Worm (Caenorhabditis elegans) whole organism, young adult: ENCODE data around the gene F49H6.12.
"Not testable (repeated sequence)": the region's sequence is repeated elsewhere in the genome, so short reads cannot be mapped to it uniquely, and the experiment has no call there.

Experiments
- B0019.2 ChIP-seq: fragments of 200-800 bp; sonication (Bioruptor generic); conservative IDR thresholded peaks from 2 replicates; pipeline ENCODE4 v1.3.6; 2022; ENCODE audit warnings: missing genetic modification reagents, missing genetic modification characterization, missing compliant biosample characterization
- B0336.3 ChIP-seq: fragments of 200-800 bp; sonication (Bioruptor generic); IDR thresholded peaks from 2 replicates; pipeline ENCODE4 v1.3.6; 2022; ENCODE audit warnings: missing genetic modification characterization, missing compliant biosample characterization
- F23B12.7 ChIP-seq: sonication (generic microtip); optimal IDR thresholded peaks from 2 replicates; lab custom pipeline; 2017; ENCODE audit warnings: missing genetic modification characterization, mild to moderate bottlenecking, missing compliant biosample characterization, antibody characterized with exemption, moderate library complexity; ENCODE audit not compliant: insufficient read depth
- F57A8.1 ChIP-seq: fragments of 200-800 bp; sonication (Bioruptor generic); optimal IDR thresholded peaks from 2 replicates; lab custom pipeline; 2018; ENCODE audit warnings: mild to moderate bottlenecking, missing genetic modification characterization, moderate library complexity, missing compliant biosample characterization
- Y79H2A.3 ChIP-seq: fragments of 200-800 bp; sonication (Bioruptor generic); conservative IDR thresholded peaks from 2 replicates; pipeline ENCODE4 v1.3.6; 2022; ENCODE audit warnings: missing genetic modification reagents, missing genetic modification characterization, missing compliant biosample characterization
- bed-1 ChIP-seq: fragments of 200-800 bp; sonication (Bioruptor generic); IDR thresholded peaks from 2 replicates; pipeline ENCODE4 v1.3.6; 2022; ENCODE audit warnings: missing genetic modification reagents, missing genetic modification characterization, missing compliant biosample characterization
- cebp-2 ChIP-seq: fragments of 200-800 bp; sonication (Bioruptor generic); IDR thresholded peaks from 2 replicates; pipeline ENCODE4 v1.3.6; 2022; ENCODE audit warnings: missing genetic modification characterization, missing compliant biosample characterization
- ceh-40 ChIP-seq: fragments of 200-800 bp; sonication (Bioruptor generic); IDR thresholded peaks from 2 replicates; pipeline ENCODE4 v1.3.6; 2022; ENCODE audit warnings: missing genetic modification characterization, missing compliant biosample characterization
- ceh-91 ChIP-seq: fragments of 200-800 bp; sonication (Bioruptor generic); IDR thresholded peaks from 2 replicates; pipeline ENCODE4 v1.3.6; 2022; ENCODE audit warnings: missing genetic modification reagents, missing genetic modification characterization, missing compliant biosample characterization
- dox-1 ChIP-seq: fragments of 200-800 bp; sonication (Bioruptor generic); IDR thresholded peaks from 2 replicates; pipeline ENCODE4 v1.3.6; 2022; ENCODE audit warnings: missing genetic modification reagents, missing genetic modification characterization, missing compliant biosample characterization
- egl-18 ChIP-seq: fragments of 200-800 bp; sonication (Bioruptor generic); IDR thresholded peaks from 2 replicates; pipeline ENCODE4 v1.3.6; 2022; ENCODE audit warnings: missing genetic modification reagents, missing genetic modification characterization, missing compliant biosample characterization
- egrh-3 ChIP-seq: fragments of 200-800 bp; sonication (Bioruptor generic); IDR thresholded peaks from 2 replicates; pipeline ENCODE4 v1.3.6; 2022; ENCODE audit warnings: missing genetic modification reagents, missing genetic modification characterization, missing compliant biosample characterization
- ets-4 ChIP-seq: fragments of 200-800 bp; sonication (Bioruptor generic); optimal IDR thresholded peaks from 2 replicates; lab custom pipeline; 2018; ENCODE audit warnings: mild to moderate bottlenecking, missing genetic modification characterization, missing compliant biosample characterization
- lag-1 ChIP-seq: fragments of 200-800 bp; sonication (Bioruptor generic); IDR thresholded peaks from 2 replicates; pipeline ENCODE4 v1.3.6; 2022; ENCODE audit warnings: missing genetic modification reagents, missing genetic modification characterization, missing compliant biosample characterization
- lin-26 ChIP-seq: fragments of 200-800 bp; sonication (Bioruptor generic); IDR thresholded peaks from 2 replicates; pipeline ENCODE4 v1.3.6; 2022; ENCODE audit warnings: missing genetic modification reagents, missing genetic modification characterization, missing compliant biosample characterization
- madf-10 ChIP-seq: sonication (generic microtip); optimal IDR thresholded peaks from 2 replicates; lab custom pipeline; 2016; ENCODE audit warnings: mild to moderate bottlenecking, missing genetic modification characterization, missing compliant biosample characterization
- mel-28 ChIP-seq: sonication (generic microtip); optimal IDR thresholded peaks from 2 replicates; lab custom pipeline; 2016; ENCODE audit warnings: borderline replicate concordance, mild to moderate bottlenecking, missing genetic modification characterization, missing compliant biosample characterization
- nfyb-1 ChIP-seq: fragments of 200-800 bp; sonication (Bioruptor generic); IDR thresholded peaks from 2 replicates; pipeline ENCODE4 v1.3.6; 2022; ENCODE audit warnings: missing genetic modification reagents, missing genetic modification characterization, missing compliant biosample characterization
- nhr-27 ChIP-seq: fragments of 200-800 bp; sonication (Bioruptor generic); optimal IDR thresholded peaks from 2 replicates; lab custom pipeline; 2018; ENCODE audit warnings: mild to moderate bottlenecking, missing genetic modification characterization, moderate library complexity, missing compliant biosample characterization
- nhr-80 ChIP-seq: sonication (generic microtip); optimal IDR thresholded peaks from 2 replicates; lab custom pipeline; 2016; ENCODE audit warnings: missing genetic modification characterization, missing compliant biosample characterization
- pbrm-1 ChIP-seq: fragments of 200-800 bp; sonication (Bioruptor generic); IDR thresholded peaks from 2 replicates; pipeline ENCODE4 v1.3.6; 2022; ENCODE audit warnings: missing genetic modification reagents, missing genetic modification characterization, missing compliant biosample characterization
- rcor-1 ChIP-seq: fragments of 200-800 bp; sonication (Bioruptor generic); IDR thresholded peaks from 2 replicates; pipeline ENCODE4 v1.3.6; 2022; ENCODE audit warnings: missing genetic modification reagents, missing genetic modification characterization, missing compliant biosample characterization
- sea-2 ChIP-seq: fragments of 200-800 bp; sonication (Bioruptor generic); IDR thresholded peaks from 2 replicates; pipeline ENCODE4 v1.3.6; 2022; ENCODE audit warnings: missing genetic modification characterization, missing compliant biosample characterization
- snpc-4 ChIP-seq, 5 experiments: fragments of 150-350 bp in 1 of 5; sonication (generic microtip) in 4 of 5; optimal IDR thresholded peaks; 2 replicates each; lab custom pipeline; 2014 to 2018; ENCODE audit warnings: missing genetic modification characterization in 5 of 5, missing biosample characterization in 3 of 5, antibody characterized with exemption in 2 of 5, mild to moderate bottlenecking in 2 of 5, missing compliant biosample characterization in 2 of 5, missing genotype in 2 of 5, moderate library complexity in 2 of 5, missing genetic modification reagents in 1 of 5
- sptf-2 ChIP-seq: fragments of 200-800 bp; sonication (Bioruptor generic); optimal IDR thresholded peaks from 2 replicates; lab custom pipeline; 2018; ENCODE audit warnings: mild to moderate bottlenecking, missing genetic modification characterization, missing compliant biosample characterization
- zfh-2 ChIP-seq: fragments of 200-800 bp; sonication (Bioruptor generic); conservative IDR thresholded peaks from 2 replicates; pipeline ENCODE4 v1.3.6; 2022; ENCODE audit warnings: missing genetic modification reagents, missing genetic modification characterization, missing compliant biosample characterization
- ztf-18 ChIP-seq: sonication (generic microtip); optimal IDR thresholded peaks from 2 replicates; lab custom pipeline; 2016; ENCODE audit warnings: missing genotype, mild to moderate bottlenecking, missing genetic modification characterization, missing compliant biosample characterization

Gene F49H6.12

ce11 chrV:17022100-17022499 is 839 bp upstream of the F49H6.12 start:
- TF ChIP-seq dox-1 (GFP tag; lab: Robert Waterston, UW) (peak; percentile 39; the same call in 1 of the 2 replicates), zfh-2 (GFP tag; lab: Robert Waterston, UW) (peak; percentile 90), lin-26 (GFP tag; lab: Robert Waterston, UW) (0 out of 2 replicates have a peak, but pooled peaks have one; percentile 36), pbrm-1 (GFP tag; lab: Robert Waterston, UW) (0 out of 2 replicates have a peak, but pooled peaks have one; percentile 20), egrh-3 (GFP tag; lab: Robert Waterston, UW) (peak; percentile 74; the same call in 1 of the 2 replicates), ceh-91 (GFP tag; lab: Robert Waterston, UW) (0 out of 2 replicates have a peak, but pooled peaks have one; percentile 15), nfyb-1 (0 out of 2 replicates have a peak, but pooled peaks have one; percentile 39), snpc-4 (tag; optimal IDR thresholded peaks at IDR 0.05; lab: Kevin White, UChicago) (peak in 1 of 4 experiments; percentile 59)
- TF ChIP-seq snpc-4 (GFP tag; optimal IDR thresholded peaks at IDR 0.05; lab: Kevin White, UChicago), result not testable (repeated sequence)
- TF ChIP-seq, all 124 proteins: peak for 8; not testable (repeated sequence) for 116

ce11 chrV:17019690-17020089 is 1.6 kb downstream of the F49H6.12 start, which contains the start of gene F49H6.17:
TSS of gene F49H6.17 (plus strand) at chrV:17019990.
- no peak for TF ChIP-seq Y79H2A.3 (GFP tag; lab: Robert Waterston, UW)
- TF ChIP-seq bed-1 (GFP tag; lab: Robert Waterston, UW), result no peak
- TF ChIP-seq, all 124 proteins: peak for 0

DNA sequence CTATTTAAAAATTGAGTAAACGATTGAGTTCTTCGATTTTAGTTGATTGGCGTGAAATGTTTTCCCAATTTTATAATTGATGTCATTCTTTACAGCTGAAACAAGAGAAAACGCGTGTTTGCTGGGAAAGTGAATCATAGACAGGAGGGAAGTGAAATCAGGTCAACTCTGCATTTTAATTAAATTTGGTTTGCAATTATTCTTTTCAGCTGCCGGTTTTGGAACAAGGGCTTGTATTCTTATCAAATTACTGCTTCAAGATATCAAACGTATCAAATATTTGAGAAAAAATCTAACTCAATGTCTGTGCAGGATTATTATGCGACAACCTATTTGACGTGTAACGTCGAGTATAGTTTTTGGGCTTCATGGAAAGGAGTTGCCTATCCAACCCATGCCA is 4.5 kb downstream of the F49H6.12 start, which contains the start of gene srh-97:
TSS of gene srh-97 (plus strand) at position 301 of the 400 bp plus-strand sequence.
- TF ChIP-seq dox-1 (GFP tag; lab: Robert Waterston, UW) (no peak), sptf-2 (no peak), rcor-1 (GFP tag; lab: Robert Waterston, UW) (no peak), F57A8.1 (no peak), lag-1 (GFP tag; lab: Robert Waterston, UW) (no peak), nhr-27 (tag; lab: Kevin White, UChicago) (no peak)

DNA sequence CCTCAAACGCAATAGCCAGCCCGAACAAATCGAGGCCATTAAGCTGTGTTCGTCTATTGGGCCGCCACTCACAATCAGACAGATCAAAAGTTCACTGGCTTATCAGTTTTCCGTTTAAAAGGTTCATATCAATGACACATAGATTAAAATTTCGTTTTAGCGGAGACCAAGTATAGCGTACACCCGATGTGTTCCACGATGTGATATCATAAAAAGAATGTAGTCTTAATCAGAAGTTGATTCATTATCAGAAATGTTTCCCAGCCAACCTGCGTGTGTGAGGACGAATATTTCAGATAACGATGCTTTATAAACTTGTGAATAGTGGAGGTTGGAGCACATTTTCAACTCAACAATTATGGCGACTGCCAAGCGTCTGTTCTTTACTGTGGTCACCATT is 7.2 kb downstream of the F49H6.12 start, which contains the start of gene clc-13:
TSS of gene clc-13 (plus strand) at position 359 of the 400 bp plus-strand sequence.
- TF ChIP-seq ets-4 (GFP tag; lab: Kevin White, UChicago), result peak; percentile 20
- peak; percentile 44 for TF ChIP-seq nhr-80
- TF ChIP-seq ztf-18 (tag; lab: Kevin White, UChicago), result no peak
- 0 out of 2 replicates have a peak, but pooled peaks have one; percentile 28 for TF ChIP-seq dox-1 (GFP tag; lab: Robert Waterston, UW)

DNA sequence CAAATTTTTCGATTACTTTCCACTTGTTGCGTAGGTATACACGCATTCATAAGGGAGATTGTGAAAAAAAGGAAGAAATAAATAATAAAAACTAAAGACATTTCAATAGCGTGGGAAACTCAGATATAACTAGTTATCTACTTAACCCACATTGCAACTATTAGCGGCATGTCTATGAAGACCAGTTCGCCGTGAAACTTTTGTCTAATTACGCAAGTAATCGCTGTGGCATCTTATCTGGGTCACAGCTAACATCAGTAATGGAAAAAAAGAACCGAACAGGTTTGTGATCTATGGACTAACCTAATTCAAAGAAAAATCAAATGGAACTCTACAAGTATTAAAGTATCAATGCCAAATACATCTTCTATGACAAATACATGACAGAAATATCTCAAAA is 8.0 kb downstream of the F49H6.12 start, which contains the start of gene clec-241:
TSS of gene clec-241 (minus strand) at position 101 of the 400 bp plus-strand sequence.
- no peak for TF ChIP-seq mel-28

DNA sequence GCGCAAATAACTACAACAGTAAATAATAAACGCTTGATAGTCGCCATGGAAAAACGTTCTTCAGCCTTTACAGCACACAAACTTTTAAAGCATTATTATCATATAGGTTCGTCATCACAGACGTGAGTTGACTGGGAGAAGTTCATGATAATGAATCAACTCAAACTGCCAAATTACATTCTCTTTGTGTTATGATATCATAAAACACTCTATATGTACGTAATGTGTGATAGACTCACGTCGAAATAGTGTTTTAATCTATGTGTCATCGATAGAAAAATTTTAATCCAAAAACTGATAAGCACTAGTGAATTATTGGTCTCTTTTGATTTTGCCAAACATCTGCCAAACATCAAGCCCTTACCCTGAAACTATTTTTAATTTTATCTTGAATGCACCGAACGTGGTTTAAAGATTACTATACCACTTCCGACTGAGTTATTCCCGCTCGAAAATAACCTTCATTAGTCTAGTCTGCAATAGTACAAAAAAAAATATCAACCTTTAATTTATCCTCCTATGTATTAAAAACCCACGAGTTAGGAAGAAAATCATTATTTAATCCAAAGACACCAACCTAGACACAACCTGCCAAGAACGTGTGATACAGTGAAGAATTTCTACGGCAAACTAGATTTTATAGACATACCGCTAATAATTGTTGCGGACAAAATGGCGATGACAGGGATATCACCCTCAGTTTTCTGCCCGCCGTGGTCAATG is 11.8 kb downstream of the F49H6.12 start, which contains the start of the genes clc-12 and clec-240:
TSS of gene clc-12 (minus strand) at position 47 of the 723 bp plus-strand sequence.
TSS of gene clec-240 (plus strand) at position 673 of the 723 bp plus-strand sequence.
- no peak for TF ChIP-seq cebp-2 (GFP tag; lab: Robert Waterston, UW)
- no peak for TF ChIP-seq egl-18 (GFP tag; lab: Robert Waterston, UW)
- no peak for TF ChIP-seq B0336.3 (GFP tag; lab: Robert Waterston, UW)
- no peak for TF ChIP-seq F23B12.7 (tag; lab: Kevin White, UChicago)
- TF ChIP-seq B0019.2 (GFP tag; lab: Robert Waterston, UW), result no peak
- TF ChIP-seq madf-10 (tag; lab: Kevin White, UChicago), result no peak
- no peak for TF ChIP-seq sea-2 (GFP tag; lab: Robert Waterston, UW)
- no peak for TF ChIP-seq ceh-40 (GFP tag; lab: Robert Waterston, UW)
